In the genomic region with DNA sequence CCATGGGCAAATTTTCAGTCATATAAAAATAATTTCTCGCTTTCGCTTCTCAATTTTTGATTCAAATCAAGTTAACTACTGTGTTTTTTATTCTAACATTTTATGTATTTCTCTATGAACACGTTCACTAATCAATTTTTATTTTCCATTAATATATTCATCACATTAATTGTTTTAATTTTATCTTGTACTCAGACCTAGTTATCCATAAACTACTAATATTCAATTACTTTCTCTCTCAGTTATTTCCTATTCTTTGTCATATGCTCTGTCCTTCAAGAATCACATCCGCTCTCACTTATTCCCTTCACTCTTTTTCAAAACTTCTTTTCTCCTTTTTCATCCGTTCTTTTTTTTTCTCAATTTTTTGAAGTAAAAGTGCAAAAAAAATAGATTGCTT, we compare ENCODE assay signal across 5 worm cellular contexts.
TF ChIP-seq lines count a peak whose summit lies in the region.

No protein-coding gene starts in this region.

TF ChIP-seq in whole organism, L1 larva, 84 proteins besides CTCF, POLR2A, EP300 and RAD21:
- TF ChIP-seq fkh-10 (GFP tag; optimal IDR thresholded peaks at IDR 0.05; lab: Kevin White, UChicago) (peak; percentile 79), lin-14 (GFP tag; optimal IDR thresholded peaks at IDR 0.05; lab: Kevin White, UChicago) (peak; percentile 11), tlp-1 (tag; optimal IDR thresholded peaks at IDR 0.05; lab: Kevin White, UChicago) (no peak)

TF ChIP-seq in whole organism, L3 larva, 47 proteins besides CTCF, POLR2A, EP300 and RAD21:
- TF ChIP-seq fkh-10 (GFP tag; optimal IDR thresholded peaks at IDR 0.05; lab: Kevin White, UChicago) (peak; percentile 42), eor-1 (tag; optimal IDR thresholded peaks at IDR 0.05; lab: Kevin White, UChicago) (no peak)

TF ChIP-seq in whole organism, L4 larva, 104 proteins besides CTCF, POLR2A, EP300 and RAD21:
- TF ChIP-seq fkh-10 (GFP tag; optimal IDR thresholded peaks at IDR 0.05; lab: Kevin White, UChicago) (peak; percentile 50), mes-2 (tag; optimal IDR thresholded peaks at IDR 0.05; lab: Kevin White, UChicago; ENCODE audit: poor library complexity, severe bottlenecking) (no peak), ces-1 (GFP tag; optimal IDR thresholded peaks at IDR 0.05; lab: Kevin White, UChicago) (peak; percentile 61), cey-2 (tag; optimal IDR thresholded peaks at IDR 0.05; lab: Kevin White, UChicago; ENCODE audit: borderline replicate concordance, insufficient read depth) (no peak), daf-16 (GFP tag; optimal IDR thresholded peaks at IDR 0.05; lab: Kevin White, UChicago) (no peak), daf-16 (tag; optimal IDR thresholded peaks at IDR 0.05; lab: Kevin White, UChicago) (no peak), lir-3 (tag; optimal IDR thresholded peaks at IDR 0.05; lab: Kevin White, UChicago) (no peak), duxl-1 (tag; optimal IDR thresholded peaks at IDR 0.05; lab: Kevin White, UChicago; ENCODE audit: poor library complexity) (no peak), mdt-29 (GFP tag; IDR thresholded peaks at IDR 0.05; lab: Robert Waterston, UW) (no peak), F26F4.8 (GFP tag; conservative IDR thresholded peaks at IDR 0.05; lab: Robert Waterston, UW) (no peak), D1046.2 (GFP tag; IDR thresholded peaks at IDR 0.05; lab: Robert Waterston, UW) (no peak), nhr-48 (tag; optimal IDR thresholded peaks at IDR 0.05; lab: Kevin White, UChicago) (no peak), tag-97 (GFP tag; IDR thresholded peaks at IDR 0.05; lab: Robert Waterston, UW) (no peak), nhr-28 (tag; optimal IDR thresholded peaks at IDR 0.05; lab: Kevin White, UChicago) (no peak), mep-1 (tag; optimal IDR thresholded peaks at IDR 0.05; lab: Kevin White, UChicago) (no peak), dmd-8 (GFP tag; IDR thresholded peaks at IDR 0.05; lab: Robert Waterston, UW) (no peak)

TF ChIP-seq in whole organism, late embryonic, 69 proteins besides CTCF, POLR2A, EP300 and RAD21:
- TF ChIP-seq ceh-34 (tag; optimal IDR thresholded peaks at IDR 0.05; lab: Kevin White, UChicago) (no peak), unc-42 (tag; optimal IDR thresholded peaks at IDR 0.05; lab: Kevin White, UChicago) (peak; percentile 18)

TF ChIP-seq in whole organism, mixed stage, embryonic, 35 proteins besides CTCF, POLR2A, EP300 and RAD21:
- no peak for TF ChIP-seq mep-1 (tag; optimal IDR thresholded peaks at IDR 0.05; lab: Kevin White, UChicago)
- no peak for TF ChIP-seq nhr-28 (tag; optimal IDR thresholded peaks at IDR 0.05; lab: Kevin White, UChicago)
- no peak for TF ChIP-seq hlh-1 (tag; optimal IDR thresholded peaks at IDR 0.05; lab: Kevin White, UChicago)
- no peak for TF ChIP-seq nhr-237 (tag; optimal IDR thresholded peaks at IDR 0.05; lab: Kevin White, UChicago)
- peak; percentile 62 for TF ChIP-seq ces-1 (GFP tag; optimal IDR thresholded peaks at IDR 0.05; lab: Kevin White, UChicago)
- no peak for TF ChIP-seq flh-1 (GFP tag; optimal IDR thresholded peaks at IDR 0.05; lab: Kevin White, UChicago)
- no peak for TF ChIP-seq zip-8 (tag; optimal IDR thresholded peaks at IDR 0.05; lab: Kevin White, UChicago)
TF ChIP-seq in whole organism, mixed stage, embryonic: peak in this region for 1.
